Worm (Caenorhabditis elegans) whole organism, early embryonic: ENCODE results near the gene F28H6.6.

Experiments
- B0310.2 ChIP-seq: sonication (generic microtip); optimal IDR thresholded peaks from 2 replicates; lab custom pipeline; 2016; ENCODE audit warnings: mild to moderate bottlenecking, missing genetic modification characterization, missing compliant biosample characterization
- F13C5.2 ChIP-seq: sonication (generic microtip); optimal IDR thresholded peaks from 2 replicates; lab custom pipeline; 2017; ENCODE audit warnings: mild to moderate bottlenecking, missing genetic modification characterization, inconsistent platforms, missing compliant biosample characterization
- ama-1 ChIP-seq: fragments of 150-350 bp; optimal IDR thresholded peaks from 2 replicates; lab custom pipeline; 2014
- ceh-13 ChIP-seq: fragments of 200-800 bp; sonication (Bioruptor generic); optimal IDR thresholded peaks from 2 replicates; lab custom pipeline; 2018; ENCODE audit warnings: mild to moderate bottlenecking, missing genetic modification characterization, missing compliant biosample characterization
- ets-7 ChIP-seq: sonication (generic microtip); optimal IDR thresholded peaks from 2 replicates; lab custom pipeline; 2016; ENCODE audit warnings: missing genotype, missing genetic modification characterization, missing compliant biosample characterization
- hmbx-1 ChIP-seq: sonication (generic microtip); optimal IDR thresholded peaks from 2 replicates; lab custom pipeline; 2016; ENCODE audit warnings: mild to moderate bottlenecking, missing genetic modification characterization, missing compliant biosample characterization
- hmg-4 ChIP-seq: fragments of 200-800 bp; sonication (Bioruptor generic); optimal IDR thresholded peaks from 2 replicates; lab custom pipeline; 2018; ENCODE audit warnings: mild to moderate bottlenecking, missing genetic modification characterization, missing compliant biosample characterization
- hnd-1 ChIP-seq: sonication (generic microtip); optimal IDR thresholded peaks from 2 replicates; lab custom pipeline; 2016; ENCODE audit warnings: missing genetic modification characterization, missing compliant biosample characterization
- pes-1 ChIP-seq: fragments of 200-800 bp; sonication (Bioruptor generic); IDR thresholded peaks from 2 replicates; pipeline ENCODE4 v1.3.6; 2022; ENCODE audit warnings: missing genetic modification reagents, missing genetic modification characterization, missing compliant biosample characterization
- scrt-1 ChIP-seq: fragments of 200-800 bp; sonication (Bioruptor generic); IDR thresholded peaks from 2 replicates; pipeline ENCODE4 v1.3.6; 2022; ENCODE audit warnings: missing genetic modification characterization, missing compliant biosample characterization
- sea-1 ChIP-seq: fragments of 200-800 bp; sonication (Bioruptor generic); conservative IDR thresholded peaks from 2 replicates; pipeline ENCODE4 v1.3.6; 2022; ENCODE audit warnings: missing genetic modification characterization, missing compliant biosample characterization
- tbx-11 ChIP-seq: fragments of 200-800 bp; sonication (Bioruptor generic); IDR thresholded peaks from 2 replicates; pipeline ENCODE4 v1.3.6; 2022; ENCODE audit warnings: missing genetic modification characterization, missing compliant biosample characterization
- tra-4 ChIP-seq: sonication (generic microtip); optimal IDR thresholded peaks from 2 replicates; lab custom pipeline; 2017; ENCODE audit warnings: missing genetic modification characterization, missing compliant biosample characterization

ce11 chrX:14098618-14099118, 27.0 kb downstream of the F28H6.6 start, which contains the start of gene F16B12.4:
- TF ChIP-seq hmg-4 (GFP tag; lab: Kevin White, UChicago) (peak; percentile 4), ets-7 (tag; lab: Kevin White, UChicago) (no peak), hnd-1 (tag; lab: Kevin White, UChicago) (no peak), scrt-1 (GFP tag; lab: Robert Waterston, UW) (no peak), ama-1 (no peak), tra-4 (tag; lab: Kevin White, UChicago) (no peak), ceh-13 (GFP tag; lab: Kevin White, UChicago) (no peak), B0310.2 (tag; lab: Kevin White, UChicago) (no peak), hmbx-1 (tag; lab: Kevin White, UChicago) (no peak), pes-1 (GFP tag; lab: Robert Waterston, UW) (no peak), sea-1 (GFP tag; lab: Robert Waterston, UW) (no peak), tbx-11 (no peak), F13C5.2 (tag; lab: Kevin White, UChicago) (no peak)
